Worm (Caenorhabditis elegans) whole organism, L2 larva: ENCODE data around the gene dpy-31.

Source experiments
- lin-39 ChIP-seq: fragments of 150-350 bp; optimal IDR thresholded peaks from 2 replicates; lab custom pipeline; 2014; ENCODE audit warnings: missing biosample characterization, missing genetic modification reagents, missing genetic modification characterization
- nhr-129 ChIP-seq: fragments of 150-350 bp; optimal IDR thresholded peaks from 2 replicates; lab custom pipeline; 2014; ENCODE audit warnings: missing biosample characterization, missing genetic modification characterization
- skn-1 ChIP-seq: sonication (generic microtip); optimal IDR thresholded peaks from 2 replicates; lab custom pipeline; 2017; ENCODE audit warnings: missing biosample characterization, missing genetic modification characterization
- unc-62 ChIP-seq: fragments of 150-350 bp; optimal IDR thresholded peaks from 2 replicates; lab custom pipeline; 2014; ENCODE audit warnings: missing biosample characterization, missing genetic modification reagents, missing genetic modification characterization
- ztf-11 ChIP-seq: sonication (generic microtip); optimal IDR thresholded peaks from 2 replicates; lab custom pipeline; 2017; ENCODE audit warnings: missing biosample characterization, missing genetic modification characterization

- no peak for TF ChIP-seq ztf-11 (tag; lab: Kevin White, UChicago)
- TF ChIP-seq skn-1 (tag; lab: Kevin White, UChicago), result no peak
- TF ChIP-seq unc-62 (GFP tag; lab: Kevin White, UChicago), result no peak
- TF ChIP-seq nhr-129 (tag; lab: Kevin White, UChicago), result no peak
- TF ChIP-seq lin-39 (tag; lab: Kevin White, UChicago), result no peak
Observed at ce11 chrIII:7199467-7199866, 2.5 kb upstream of the dpy-31 start.
